Fruit fly (Drosophila melanogaster): ENCODE measurements around the gene CG17801.

The CG17801 gene

DNA sequence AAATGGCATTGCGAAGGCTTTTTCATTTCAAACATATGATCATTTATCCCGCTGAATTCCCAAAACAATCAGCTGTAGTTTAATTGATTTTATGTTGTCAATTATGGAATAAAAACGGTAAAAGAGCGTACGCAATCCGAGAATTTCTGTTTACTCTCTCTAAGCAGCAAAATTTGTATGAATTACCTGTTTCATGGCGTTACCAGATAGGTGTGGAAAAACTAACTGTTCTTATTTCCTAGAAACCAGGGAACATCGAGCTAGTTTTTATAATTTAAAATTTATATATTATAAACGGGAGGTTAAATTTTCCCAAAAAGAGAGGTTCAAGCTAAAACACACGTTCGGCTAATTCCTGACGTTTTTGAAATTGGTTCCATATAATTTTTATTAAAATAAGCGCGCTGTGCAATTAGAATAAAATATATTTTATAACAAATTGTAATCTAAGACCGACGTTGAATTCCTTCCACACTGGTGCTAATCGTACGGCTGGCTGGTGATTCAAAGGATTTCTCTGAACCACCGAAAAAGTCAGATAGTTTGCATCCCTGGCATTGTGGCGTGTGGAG lies at the start of gene CG17801:
Gene CG17801, minus strand, starts transcription at position 51 of the 572 bp plus-strand sequence.
- TF ChIP-seq CTCF (optimal IDR thresholded peaks at IDR 0.05): no peak
- no peak for TF ChIP-seq CG8478 (optimal IDR thresholded peaks at IDR 0.05)

DNA sequence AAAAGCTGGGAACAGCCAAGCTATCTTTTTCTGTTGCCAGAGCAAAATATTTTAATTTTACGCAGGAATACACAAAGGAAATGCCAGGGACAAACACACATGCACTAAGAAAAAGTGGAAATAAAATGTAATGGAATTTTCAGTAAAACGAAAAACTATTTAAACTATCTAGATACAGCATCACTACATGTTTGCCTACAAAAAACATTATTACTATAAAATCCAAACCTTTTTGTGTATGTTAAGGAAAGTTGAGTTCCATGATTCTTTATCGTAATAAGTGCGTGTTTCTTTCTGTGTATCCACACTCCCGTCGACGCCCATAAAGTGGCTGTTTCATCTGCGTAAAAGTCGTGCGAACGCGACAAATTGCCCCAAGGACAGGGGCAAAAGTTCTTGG lies 42.3 kb upstream of the CG17801 start:
- TF ChIP-seq CTCF (optimal IDR thresholded peaks at IDR 0.05) (no peak), CG8478 (optimal IDR thresholded peaks at IDR 0.05) (no peak)

DNA sequence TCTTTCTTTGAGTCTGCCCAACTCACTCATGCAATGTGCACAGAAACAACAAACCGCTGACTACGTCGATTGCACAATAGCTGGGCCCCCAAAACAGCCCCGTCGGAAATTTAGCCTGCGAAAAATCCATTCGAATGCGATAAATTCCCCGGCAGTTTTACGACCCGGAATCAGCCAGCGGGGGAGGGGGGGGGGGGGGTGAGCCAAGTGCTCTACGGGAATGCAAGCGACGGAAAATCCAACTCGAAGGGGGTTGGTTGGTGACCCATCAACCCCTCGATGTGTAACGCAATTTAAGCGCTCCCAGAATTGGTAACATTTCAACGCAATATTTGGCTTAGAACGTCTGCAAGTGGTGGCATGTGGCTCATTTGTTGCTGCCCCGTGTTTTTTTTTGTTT lies 40.1 kb upstream of the CG17801 start:
- TF ChIP-seq CG8478 (optimal IDR thresholded peaks at IDR 0.05): no peak
- no peak for TF ChIP-seq CTCF (optimal IDR thresholded peaks at IDR 0.05)

DNA sequence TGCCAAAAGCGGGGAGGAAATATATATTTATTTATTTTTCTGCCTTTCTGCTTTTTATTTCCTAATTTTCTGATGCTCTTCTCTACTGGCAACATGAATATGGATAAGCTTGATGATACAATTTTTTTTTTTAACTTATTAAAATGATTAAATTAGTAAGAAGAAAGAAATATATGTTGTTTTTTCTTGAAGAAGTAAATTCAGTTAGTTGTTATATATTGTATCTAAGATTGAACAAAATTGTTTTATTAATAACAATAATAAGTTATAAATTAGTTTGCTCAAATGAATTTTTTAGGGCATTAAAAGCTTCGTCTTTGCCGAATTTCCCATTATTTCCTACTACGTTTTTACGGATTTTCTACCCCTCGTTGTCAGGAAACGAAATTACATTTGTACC lies 23.6 kb upstream of the CG17801 start:
- TF ChIP-seq CTCF (optimal IDR thresholded peaks at IDR 0.05) (no peak), CG8478 (optimal IDR thresholded peaks at IDR 0.05) (no peak)

- TF ChIP-seq CTCF (optimal IDR thresholded peaks at IDR 0.05) (no peak), CG8478 (optimal IDR thresholded peaks at IDR 0.05) (no peak)
Observed at dm6 chr3R:17828653-17829052, 21.8 kb upstream of the CG17801 start.

dm6 chr3R:17827038-17827616 lies 20.2 kb upstream of the CG17801 start:
- TF ChIP-seq CG8478 (optimal IDR thresholded peaks at IDR 0.05) (no peak), CTCF (optimal IDR thresholded peaks at IDR 0.05) (no peak)

dm6 chr3R:17825806-17826583 lies 19.1 kb upstream of the CG17801 start:
- TF ChIP-seq CTCF (optimal IDR thresholded peaks at IDR 0.05) (no peak), CG8478 (optimal IDR thresholded peaks at IDR 0.05) (no peak)

DNA sequence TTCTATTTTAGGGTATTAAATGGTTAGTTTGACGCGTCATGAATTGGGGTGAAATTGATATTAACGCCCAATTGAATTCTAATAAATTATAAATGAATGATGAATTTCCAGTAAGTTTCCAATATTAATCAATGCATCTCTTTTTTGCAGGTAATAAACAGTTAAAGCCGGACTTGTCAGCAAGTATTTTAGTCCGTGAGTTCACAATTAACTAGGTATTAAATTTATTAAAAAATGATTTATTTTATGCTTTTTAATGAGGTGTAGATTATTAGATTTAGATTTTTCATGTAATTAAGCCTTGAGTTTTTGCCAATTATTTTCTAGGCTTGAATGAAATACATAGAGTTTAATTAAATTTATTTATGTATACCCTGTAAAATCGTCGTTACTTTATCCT lies 14.9 kb upstream of the CG17801 start:
- TF ChIP-seq CG8478 (optimal IDR thresholded peaks at IDR 0.05) (no peak), CTCF (optimal IDR thresholded peaks at IDR 0.05) (no peak)

dm6 chr3R:17818803-17819202 lies 11.9 kb upstream of the CG17801 start:
- TF ChIP-seq CTCF (optimal IDR thresholded peaks at IDR 0.05) (no peak), CG8478 (optimal IDR thresholded peaks at IDR 0.05) (no peak)

DNA sequence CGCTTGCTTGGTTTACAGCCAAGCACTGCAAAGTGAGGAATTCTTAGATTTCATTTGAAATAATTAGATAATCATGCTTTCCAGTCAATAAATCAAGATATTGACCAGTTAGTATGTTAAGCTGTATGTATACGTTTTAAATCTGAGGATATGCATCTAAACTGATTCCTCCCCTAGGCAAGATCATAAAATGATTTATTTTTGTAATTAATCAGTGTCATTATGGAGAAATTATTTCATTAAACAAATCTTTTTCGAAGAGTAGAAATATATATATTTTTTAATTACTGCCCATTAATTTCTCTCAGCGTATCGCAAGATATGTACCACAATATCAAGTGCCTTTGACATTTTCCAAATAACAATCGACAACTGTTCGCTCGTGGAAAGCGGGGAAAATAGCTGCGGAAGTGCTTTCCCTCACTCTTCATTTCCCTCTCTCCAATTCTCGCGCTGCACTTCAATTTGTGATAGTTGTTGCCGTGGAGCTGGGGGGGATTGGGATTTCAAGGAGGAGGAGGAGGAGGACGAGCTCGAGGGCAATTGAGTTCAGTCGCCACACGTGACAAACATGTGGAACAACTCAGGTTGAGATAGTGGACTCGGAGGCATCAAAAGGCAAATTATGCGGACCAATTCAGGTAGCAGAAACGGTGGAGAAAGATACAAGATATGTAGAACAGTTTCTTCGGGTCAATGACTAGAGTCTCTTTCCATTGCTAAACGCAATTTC lies 7.5 kb upstream of the CG17801 start:
- TF ChIP-seq CTCF (optimal IDR thresholded peaks at IDR 0.05): no peak
- TF ChIP-seq CG8478 (optimal IDR thresholded peaks at IDR 0.05): no peak

dm6 chr3R:17812477-17812876 lies 5.6 kb upstream of the CG17801 start:
- TF ChIP-seq CG8478 (optimal IDR thresholded peaks at IDR 0.05): no peak
- TF ChIP-seq CTCF (optimal IDR thresholded peaks at IDR 0.05): no peak

DNA sequence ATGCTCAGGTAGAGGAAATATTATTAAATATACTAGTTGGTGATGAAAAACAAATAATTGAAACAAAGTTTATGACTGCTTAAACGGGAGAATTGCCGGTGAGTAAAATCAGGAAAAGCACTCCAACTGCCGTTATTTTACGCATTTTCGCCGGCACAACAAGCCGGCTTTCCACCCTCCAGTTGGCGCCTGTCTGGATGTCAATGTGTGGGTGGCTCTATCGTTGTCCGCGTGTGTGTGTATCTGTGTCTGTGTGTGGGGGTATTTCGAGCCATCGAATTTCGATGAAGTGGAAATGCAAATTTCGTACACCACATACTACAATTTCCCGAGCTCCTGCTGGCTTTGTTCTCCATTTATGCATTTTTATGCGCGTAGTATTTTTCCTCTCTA lies 4.8 kb upstream of the CG17801 start:
- TF ChIP-seq CTCF (optimal IDR thresholded peaks at IDR 0.05): no peak
- no peak for TF ChIP-seq CG8478 (optimal IDR thresholded peaks at IDR 0.05)

dm6 chr3R:17810951-17811706 lies 4.2 kb upstream of the CG17801 start, which contains the start of the genes Alg1 and tinc:
Gene Alg1 (minus strand): TSS chr3R:17811134.
Gene tinc (plus strand): TSS chr3R:17811541.
- TF ChIP-seq CG8478 (optimal IDR thresholded peaks at IDR 0.05): no peak
- TF ChIP-seq CTCF (optimal IDR thresholded peaks at IDR 0.05): no peak

DNA sequence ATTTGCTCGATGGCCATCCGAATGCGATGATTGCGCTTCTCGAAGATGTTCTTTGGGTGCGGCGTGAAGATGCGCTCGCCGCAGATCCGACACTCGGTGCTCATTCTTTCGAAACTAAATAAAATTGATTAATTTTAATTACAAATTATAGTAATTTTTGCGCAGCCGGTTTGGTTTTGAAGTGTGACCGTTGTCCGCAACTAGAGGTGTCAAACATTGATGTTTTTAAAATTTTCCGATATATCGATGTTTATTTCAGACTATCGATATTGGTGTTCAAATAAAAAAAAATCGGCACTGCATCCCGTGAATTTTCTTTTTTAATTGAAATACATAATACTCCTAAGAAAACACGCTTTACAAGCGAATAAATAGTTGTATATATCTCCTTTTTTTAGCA lies 2.1 kb upstream of the CG17801 start, which contains the start of gene Odj:
Gene Odj, minus strand, starts transcription at position 209 of the 400 bp plus-strand sequence.
- TF ChIP-seq CG8478 (optimal IDR thresholded peaks at IDR 0.05) (no peak), CTCF (optimal IDR thresholded peaks at IDR 0.05) (no peak)

DNA sequence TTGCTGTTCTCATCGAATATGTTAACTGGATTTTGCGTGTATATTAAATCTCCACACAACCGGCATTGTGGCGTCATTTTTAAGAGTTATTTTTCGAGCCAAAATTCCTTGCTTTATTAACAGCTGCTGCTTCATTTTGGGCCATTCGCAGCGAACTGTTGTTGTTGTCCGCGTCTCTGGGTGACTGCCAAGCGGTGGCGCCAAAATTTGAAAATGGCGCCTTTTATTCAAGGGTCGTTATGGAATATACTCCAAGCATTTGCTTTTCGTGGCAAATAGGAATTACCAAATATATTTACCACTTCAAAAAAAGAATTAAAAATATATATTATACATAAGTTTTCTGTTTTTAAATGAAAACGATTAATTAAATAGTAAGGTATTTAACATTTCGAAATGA lies 1.8 kb downstream of the CG17801 start, which contains the start of gene Nnk:
Gene Nnk, minus strand, starts transcription at position 158 of the 400 bp plus-strand sequence.
- TF ChIP-seq CG8478 (optimal IDR thresholded peaks at IDR 0.05) (no peak), CTCF (optimal IDR thresholded peaks at IDR 0.05) (peak in 1 of 2 experiments; percentile 15)

All from S2 (cell line).